Fruit fly (Drosophila melanogaster) Kc167 (cell line): ENCODE data around the gene CG9109.

Experiments
- Myc ChIP-seq: fragments of >200 bp; optimal IDR thresholded peaks from 2 replicates; lab custom pipeline; 2017; ENCODE audit warnings: missing external identifiers
- Sin3A ChIP-seq: fragments of >200 bp; optimal IDR thresholded peaks from 2 replicates; lab custom pipeline; 2018; ENCODE audit warnings: missing external identifiers
- h ChIP-seq: fragments of >200 bp; optimal IDR thresholded peaks from 3 replicates; lab custom pipeline; 2018; ENCODE audit warnings: missing external identifiers
- insv ChIP-seq: fragments of >200 bp; optimal IDR thresholded peaks from 3 replicates; lab custom pipeline; 2018; ENCODE audit warnings: missing external identifiers
- psq ChIP-seq: fragments of >200 bp; optimal IDR thresholded peaks from 2 replicates; lab custom pipeline; 2017; ENCODE audit warnings: missing external identifiers
- ttk ChIP-seq: sonication (Bioruptor generic); optimal IDR thresholded peaks from 2 replicates; lab custom pipeline; 2017; ENCODE audit warnings: missing external identifiers

The CG9109 gene

DNA sequence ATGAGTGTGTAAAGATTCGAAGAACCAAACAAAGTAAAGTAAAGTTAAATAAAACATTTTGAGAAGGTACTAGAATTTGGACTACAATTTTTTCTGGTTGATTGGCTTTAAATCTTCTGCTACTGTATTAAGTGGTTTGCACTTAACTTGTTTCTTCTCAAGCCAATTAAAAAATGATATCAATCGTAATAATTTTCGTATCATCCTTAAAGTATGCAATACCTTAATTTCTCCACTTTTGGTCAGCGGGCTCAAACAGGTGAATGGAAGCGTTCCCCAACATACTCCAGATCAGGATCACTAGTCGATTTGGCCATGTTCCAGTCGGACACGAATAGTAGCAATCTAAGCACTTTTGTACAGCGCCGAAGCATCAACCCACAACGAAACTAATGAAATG is 39.7 kb upstream of the CG9109 start:
- TF ChIP-seq insv (lab: Kevin White, UChicago) = no peak
- no peak for TF ChIP-seq Sin3A (lab: Kevin White, UChicago)
- no peak for TF ChIP-seq h
- no peak for TF ChIP-seq psq (lab: Kevin White, UChicago)
- no peak for TF ChIP-seq ttk
- TF ChIP-seq Myc (lab: Kevin White, UChicago) = no peak

DNA sequence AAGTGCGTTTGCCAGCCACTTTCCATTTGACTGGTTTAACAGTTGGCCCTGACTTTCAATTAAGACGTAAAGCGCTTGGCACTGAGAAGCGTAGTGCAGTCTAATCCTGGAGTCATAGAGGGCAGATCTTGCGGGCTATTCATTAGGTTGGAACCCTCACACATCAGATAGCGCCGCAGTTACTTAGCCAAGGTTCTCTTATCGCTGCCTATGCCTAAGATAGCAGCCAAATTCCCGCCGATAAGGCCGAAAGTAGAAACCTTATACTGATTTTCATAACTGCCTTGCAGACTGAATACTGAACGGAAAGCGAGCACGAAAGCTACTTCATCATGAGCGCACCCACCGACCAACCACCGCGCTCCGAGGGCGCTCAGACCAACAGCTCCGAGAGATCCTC is 37.9 kb upstream of the CG9109 start:
- TF ChIP-seq ttk (no peak), Myc (lab: Kevin White, UChicago) (no peak), insv (lab: Kevin White, UChicago) (no peak), Sin3A (lab: Kevin White, UChicago) (no peak), psq (lab: Kevin White, UChicago) (no peak), h (no peak)

DNA sequence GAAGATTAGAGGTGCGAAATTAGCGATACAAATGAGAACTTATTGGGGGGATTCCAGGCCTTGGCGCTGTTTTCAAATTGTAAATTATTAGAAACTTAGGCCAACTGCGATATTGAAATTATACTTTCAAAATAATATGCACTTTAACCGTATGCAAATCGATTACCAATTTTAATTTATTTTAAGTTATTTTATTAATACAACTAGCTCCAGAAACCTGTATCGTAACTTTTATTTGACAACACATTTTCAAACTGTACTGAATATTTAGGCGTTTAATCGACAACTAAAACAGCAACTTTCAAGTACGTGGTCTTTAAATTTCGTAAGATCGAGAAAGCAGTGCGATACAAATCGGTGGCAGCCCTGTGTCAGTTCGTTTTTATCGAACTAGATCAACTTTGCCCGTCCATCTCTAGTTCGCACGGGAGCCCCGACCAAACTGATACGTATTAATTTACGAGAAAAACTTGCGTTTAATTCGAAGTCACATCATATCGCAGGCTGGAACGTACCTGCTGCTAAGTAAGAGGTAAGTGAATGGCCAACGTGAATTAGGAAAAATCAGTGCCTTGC is 36.5 kb upstream of the CG9109 start, which contains the start of the genes CG9154 and Kr-h2:
Gene CG9154 (minus strand): TSS at position 31 of the 576 bp plus-strand sequence.
Gene Kr-h2 (plus strand): TSS at position 335 of the 576 bp plus-strand sequence.
- TF ChIP-seq Sin3A (lab: Kevin White, UChicago) = no peak
- no peak for TF ChIP-seq psq (lab: Kevin White, UChicago)
- no peak for TF ChIP-seq Myc (lab: Kevin White, UChicago)
- TF ChIP-seq h = no peak

DNA sequence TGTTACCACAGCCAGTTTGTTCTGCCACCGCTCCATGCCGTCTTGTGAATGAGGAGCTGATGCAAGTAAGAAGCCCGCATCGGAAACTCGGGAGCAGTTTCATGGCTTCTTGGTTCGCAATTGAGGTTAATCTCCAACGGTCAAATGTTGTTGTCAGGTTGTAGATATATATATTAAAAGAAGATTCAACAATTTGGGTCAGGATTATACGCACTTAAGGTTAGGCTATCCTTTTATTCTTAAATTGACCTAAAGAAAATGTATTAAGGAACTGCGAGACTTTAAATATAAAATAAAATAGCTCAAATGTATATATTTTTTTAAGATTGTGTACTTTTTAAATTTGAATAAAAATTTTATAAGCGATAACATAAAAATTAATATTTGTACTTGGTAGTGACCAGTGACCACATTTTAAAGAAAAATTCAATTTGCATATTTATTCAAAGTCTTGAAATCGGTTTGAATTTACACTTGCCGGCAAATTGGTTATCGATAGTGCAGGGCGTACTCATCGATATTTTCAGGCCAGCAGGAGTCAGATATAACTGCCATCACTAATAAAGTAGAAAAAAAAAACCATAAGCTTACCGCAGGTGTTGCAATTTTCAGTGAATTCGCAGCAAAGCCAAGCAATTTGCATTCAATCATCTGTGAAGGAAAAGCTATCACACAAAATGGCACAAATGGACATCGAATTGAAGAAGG is 34.5 kb upstream of the CG9109 start, which contains the start of the genes CG9150 and Pfdn1:
Gene CG9150 (minus strand): TSS at position 51 of the 708 bp plus-strand sequence.
Gene Pfdn1 (plus strand): TSS at position 536 of the 708 bp plus-strand sequence.
- TF ChIP-seq Sin3A (lab: Kevin White, UChicago) (no peak), h (no peak), psq (lab: Kevin White, UChicago) (no peak), ttk (no peak), insv (lab: Kevin White, UChicago) (no peak), Myc (lab: Kevin White, UChicago) (no peak)

DNA sequence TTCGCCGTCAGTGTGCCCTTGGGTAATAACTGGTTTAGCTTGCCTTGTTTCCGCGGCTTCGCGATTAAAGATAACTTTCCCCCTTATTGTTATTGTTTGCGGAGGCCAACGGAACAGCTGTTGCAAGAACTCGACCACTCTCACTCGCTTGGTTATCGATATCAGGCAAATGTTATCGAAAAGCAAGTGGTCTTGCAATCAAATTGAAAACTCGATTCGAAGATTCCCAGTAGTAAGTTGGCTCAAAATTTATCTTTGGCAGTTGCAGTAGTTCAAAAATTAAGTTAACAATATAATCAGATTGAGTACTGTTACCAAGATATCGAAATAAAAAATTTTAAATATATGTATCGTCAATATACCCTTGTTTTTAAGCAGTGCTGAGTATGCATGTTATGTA is 31.6 kb upstream of the CG9109 start, which contains the start of the genes Fbw5 and CG9147:
Gene Fbw5 (minus strand): TSS at position 131 of the 400 bp plus-strand sequence.
Gene CG9147 (plus strand): TSS at position 175 of the 400 bp plus-strand sequence.
- TF ChIP-seq Myc (lab: Kevin White, UChicago) = no peak
- no peak for TF ChIP-seq insv (lab: Kevin White, UChicago)

DNA sequence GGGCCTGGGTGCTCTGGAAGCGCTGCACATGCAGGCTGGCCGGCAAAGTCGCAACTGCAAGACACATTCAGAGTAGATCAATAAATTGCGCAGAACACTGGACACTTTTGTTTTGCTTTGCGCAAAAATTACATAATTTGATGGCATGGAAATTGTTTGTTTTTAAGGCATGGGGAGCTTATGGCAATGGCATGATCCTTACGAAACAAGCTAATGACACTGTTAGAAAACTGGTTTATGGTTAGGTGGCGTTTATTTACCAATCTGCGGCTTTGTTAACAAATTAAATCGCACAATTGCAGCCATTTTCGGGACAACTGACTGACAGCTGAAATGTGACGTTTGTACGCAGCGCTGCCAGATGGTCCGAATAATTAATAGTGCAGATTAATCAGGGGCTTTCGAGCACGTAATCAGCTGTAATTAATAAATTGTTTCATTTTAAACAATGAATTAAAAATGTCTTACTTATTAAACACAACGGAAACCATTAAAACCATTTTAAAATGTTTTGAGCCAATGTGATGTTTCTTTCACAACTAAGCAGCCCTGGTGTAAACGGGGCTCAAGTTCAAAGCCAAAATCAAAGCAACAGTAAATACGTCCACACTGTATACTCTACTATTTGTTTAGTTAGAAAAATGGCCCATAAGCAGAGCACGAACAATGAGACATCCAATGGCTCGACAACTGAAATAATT is 28.3 kb upstream of the CG9109 start, which contains the start of the genes ND-51 and CG13994:
Gene ND-51 (minus strand): TSS at position 376 of the 701 bp plus-strand sequence.
Gene CG13994 (plus strand): TSS at position 608 of the 701 bp plus-strand sequence.
- no peak for TF ChIP-seq psq (lab: Kevin White, UChicago)
- TF ChIP-seq h = no peak
- TF ChIP-seq insv (lab: Kevin White, UChicago) = no peak
- TF ChIP-seq Myc (lab: Kevin White, UChicago) = no peak
- TF ChIP-seq Sin3A (lab: Kevin White, UChicago) = no peak
- no peak for TF ChIP-seq ttk

DNA sequence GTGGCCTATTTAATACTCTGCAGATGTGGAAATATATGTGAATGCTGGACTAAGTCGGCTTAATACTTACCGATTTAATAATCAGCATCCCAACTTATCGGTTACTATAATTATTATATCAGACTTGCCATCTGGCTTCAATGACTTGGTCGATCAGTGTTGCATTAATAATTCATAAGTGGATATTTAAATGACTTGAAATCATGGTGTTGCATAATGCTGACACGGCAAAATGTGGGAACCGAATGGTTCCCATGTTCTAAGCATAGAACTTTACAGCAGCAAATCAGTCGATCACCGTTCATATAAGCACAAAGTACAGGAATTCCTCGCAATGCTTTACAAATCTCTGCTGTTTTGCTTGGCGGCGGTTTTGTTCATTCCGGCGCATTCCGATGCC is 26.0 kb upstream of the CG9109 start, which contains the start of gene CG34180:
Gene CG34180 (plus strand): TSS at position 301 of the 400 bp plus-strand sequence.
- no peak for TF ChIP-seq ttk
- no peak for TF ChIP-seq Myc (lab: Kevin White, UChicago)
- no peak for TF ChIP-seq Sin3A (lab: Kevin White, UChicago)
- TF ChIP-seq psq (lab: Kevin White, UChicago) = no peak
- no peak for TF ChIP-seq insv (lab: Kevin White, UChicago)
- no peak for TF ChIP-seq h

DNA sequence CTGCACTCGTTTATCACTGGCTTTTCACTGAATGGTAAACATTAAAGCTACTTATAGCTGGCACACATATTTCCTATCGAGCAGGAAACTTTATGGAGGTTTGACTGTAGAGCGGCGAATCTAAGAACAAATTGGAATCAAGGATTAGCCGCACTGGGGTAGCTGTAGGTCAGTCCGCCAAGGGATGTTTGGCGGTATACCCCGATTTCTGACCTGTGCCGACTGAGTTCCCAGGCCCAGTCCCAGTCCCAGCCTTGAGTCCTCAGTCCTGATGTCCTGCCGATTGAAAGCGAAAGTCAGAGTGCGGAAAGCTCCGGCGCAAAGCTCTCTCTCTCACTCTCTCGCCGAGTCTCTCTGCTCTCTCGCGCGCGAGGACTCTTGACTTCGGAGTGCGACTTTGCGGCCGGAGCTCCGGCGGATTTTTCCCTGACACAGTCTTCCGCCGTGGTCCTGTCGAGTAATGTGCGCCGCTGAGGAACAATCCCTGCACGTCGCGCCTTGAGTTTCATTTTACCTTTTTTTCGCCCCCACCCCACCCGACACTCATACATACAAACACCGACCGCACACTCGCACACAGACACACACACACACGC is 19.7 kb upstream of the CG9109 start, which contains the start of gene CG13995:
Gene CG13995 (plus strand): TSS at position 429 of the 596 bp plus-strand sequence.
- TF ChIP-seq Myc (lab: Kevin White, UChicago) = no peak
- TF ChIP-seq psq (lab: Kevin White, UChicago) = no peak
- no peak for TF ChIP-seq Sin3A (lab: Kevin White, UChicago)
- TF ChIP-seq h = no peak
- TF ChIP-seq insv (lab: Kevin White, UChicago) = no peak
- TF ChIP-seq ttk = no peak

DNA sequence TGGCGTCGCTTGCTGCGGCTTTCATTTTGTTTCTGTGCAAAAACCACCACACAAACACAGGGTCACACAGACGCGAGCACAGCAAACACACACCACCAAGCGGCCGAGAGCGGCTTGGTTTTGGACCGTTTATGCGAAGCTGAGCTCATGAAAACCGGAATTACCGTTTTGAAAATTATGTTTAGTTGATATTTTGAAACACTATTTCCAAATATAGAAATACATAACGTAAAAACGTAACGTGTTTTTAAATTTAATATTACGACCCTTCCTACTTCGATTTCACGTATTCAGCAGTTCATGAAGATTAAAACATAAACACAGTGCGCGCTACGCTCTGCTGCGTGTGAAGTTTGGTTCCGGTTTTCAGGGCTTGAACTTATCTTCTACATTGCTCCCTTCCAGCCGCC is 17.0 kb upstream of the CG9109 start:
- no peak for TF ChIP-seq Sin3A (lab: Kevin White, UChicago)
- TF ChIP-seq h = no peak
- no peak for TF ChIP-seq psq (lab: Kevin White, UChicago)
- TF ChIP-seq insv (lab: Kevin White, UChicago) = no peak
- no peak for TF ChIP-seq ttk
- TF ChIP-seq Myc (lab: Kevin White, UChicago) = no peak

DNA sequence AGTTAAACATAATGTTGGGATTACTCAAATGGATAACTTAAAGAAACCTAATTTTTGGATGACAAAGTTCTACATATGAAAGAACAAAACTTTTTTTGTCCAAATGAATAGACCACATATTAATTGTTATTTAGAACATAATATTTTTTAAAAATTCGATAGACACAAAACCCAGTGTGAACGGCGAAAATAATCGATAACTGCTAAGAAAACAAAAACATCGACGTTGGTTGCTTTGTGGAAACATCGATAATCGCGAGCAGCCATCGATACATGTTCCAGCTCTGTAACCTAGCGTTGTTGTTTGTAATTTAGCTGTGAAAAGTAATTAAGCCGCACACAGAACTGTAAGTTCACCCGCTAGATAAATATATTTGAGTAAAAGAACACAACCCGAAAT is 16.4 kb upstream of the CG9109 start, which contains the start of gene CG9135:
Gene CG9135 (plus strand): TSS at position 226 of the 400 bp plus-strand sequence.
- TF ChIP-seq Sin3A (lab: Kevin White, UChicago) (no peak), ttk (no peak), psq (lab: Kevin White, UChicago) (no peak), insv (lab: Kevin White, UChicago) (no peak), Myc (lab: Kevin White, UChicago) (no peak), h (no peak)

DNA sequence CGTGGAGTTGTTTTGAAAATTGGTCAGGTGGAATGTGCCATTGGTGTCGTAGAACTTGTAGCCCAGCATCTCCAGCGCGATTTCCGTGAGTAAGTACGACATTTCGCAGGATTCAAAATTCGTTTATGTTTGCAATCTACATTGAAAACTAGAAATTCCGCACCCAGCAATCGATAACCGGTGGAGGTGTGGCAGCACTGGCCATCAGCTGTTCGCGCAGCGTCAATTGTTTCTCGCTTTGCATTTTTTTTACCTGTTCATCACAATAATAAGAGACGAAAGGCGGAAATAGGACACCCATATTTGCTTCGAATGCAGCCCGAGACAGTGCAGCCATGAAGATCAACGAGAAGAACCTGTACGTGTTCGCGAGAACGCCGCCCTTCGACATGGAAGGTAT is 14.3 kb upstream of the CG9109 start, which contains the start of the genes CG34179 and slmo:
Gene CG34179 (minus strand): TSS at position 165 of the 400 bp plus-strand sequence.
Gene slmo (minus strand): TSS at position 165 of the 400 bp plus-strand sequence.
- no peak for TF ChIP-seq h
- TF ChIP-seq Myc (lab: Kevin White, UChicago) = no peak
- TF ChIP-seq Sin3A (lab: Kevin White, UChicago) = no peak
- TF ChIP-seq ttk = no peak
- TF ChIP-seq psq (lab: Kevin White, UChicago) = no peak
- no peak for TF ChIP-seq insv (lab: Kevin White, UChicago)
